Fruit fly (Drosophila melanogaster) whole organism, embryonic: ENCODE measurements around the gene VhaAC39-1.
A peak's percentile ranks its signal among the peaks of the same experiment; 100 is the strongest.

Experiments used
- Blimp-1 ChIP-seq: fragments of 200-800 bp; sonication (Bioruptor generic); optimal IDR thresholded peaks from 3 replicates; lab custom pipeline; 2018; ENCODE audit warnings: missing biosample characterization, missing genetic modification characterization, mild to moderate bottlenecking, moderate library complexity, missing genetic modification reagents
- CG10959 ChIP-seq: fragments of 200-800 bp; sonication (Bioruptor generic); IDR thresholded peaks from 2 replicates; pipeline ENCODE4 v1.3.6; 2022; ENCODE audit warnings: missing biosample characterization, missing genetic modification characterization
- CG12219 ChIP-seq: fragments of 200-800 bp; sonication (Bioruptor generic); optimal IDR thresholded peaks from 3 replicates; lab custom pipeline; 2018; ENCODE audit warnings: missing biosample characterization, mild to moderate bottlenecking, missing genetic modification characterization
- CG12299 ChIP-seq: fragments of 200-800 bp; sonication (Bioruptor generic); optimal IDR thresholded peaks from 2 replicates; lab custom pipeline; 2018; ENCODE audit warnings: missing biosample characterization, mild to moderate bottlenecking, missing genetic modification characterization
- CG14965 ChIP-seq: fragments of 200-800 bp; sonication (Bioruptor generic); optimal IDR thresholded peaks from 2 replicates; lab custom pipeline; 2016; ENCODE audit warnings: missing biosample characterization, missing genetic modification characterization, borderline replicate concordance
- CG15011 ChIP-seq: fragments of 200-800 bp; sonication (Bioruptor generic); optimal IDR thresholded peaks from 3 replicates; lab custom pipeline; 2018; ENCODE audit warnings: missing biosample characterization, mild to moderate bottlenecking, missing genetic modification characterization
- CG17802 ChIP-seq: fragments of 200-800 bp; sonication (Bioruptor generic); optimal IDR thresholded peaks from 2 replicates; lab custom pipeline; 2018; ENCODE audit warnings: missing biosample characterization, mild to moderate bottlenecking, missing genetic modification characterization, moderate library complexity
- CG18262 ChIP-seq: fragments of 200-800 bp; optimal IDR thresholded peaks from 3 replicates; lab custom pipeline; 2019; ENCODE audit warnings: missing biosample characterization, mild to moderate bottlenecking, missing genetic modification characterization, moderate library complexity
- CG2678 ChIP-seq: fragments of 200-800 bp; sonication (Bioruptor generic); optimal IDR thresholded peaks from 3 replicates; lab custom pipeline; 2019; ENCODE audit warnings: missing biosample characterization, mild to moderate bottlenecking, missing genetic modification characterization, moderate library complexity
- CG3163 ChIP-seq: fragments of 200-800 bp; sonication (Bioruptor generic); optimal IDR thresholded peaks from 3 replicates; lab custom pipeline; 2016; ENCODE audit warnings: missing biosample characterization, missing genetic modification characterization
- CG34422 ChIP-seq: fragments of 200-800 bp; sonication (Bioruptor generic); IDR thresholded peaks from 3 replicates; pipeline ENCODE4 v1.3.6; 2022; ENCODE audit warnings: missing biosample characterization, missing genetic modification characterization
- CG4328 ChIP-seq: fragments of 200-800 bp; sonication (Bioruptor generic); optimal IDR thresholded peaks from 3 replicates; lab custom pipeline; 2017; ENCODE audit warnings: missing biosample characterization, missing genetic modification reagents, missing genetic modification characterization
- CG4730 ChIP-seq: fragments of 200-800 bp; sonication (Bioruptor generic); IDR thresholded peaks from 2 replicates; pipeline ENCODE4 v1.3.6; 2022; ENCODE audit warnings: missing biosample characterization, missing genetic modification characterization
- CG4820 ChIP-seq: fragments of 200-800 bp; sonication (Bioruptor generic); optimal IDR thresholded peaks from 3 replicates; lab custom pipeline; 2016; ENCODE audit warnings: missing biosample characterization, missing genetic modification characterization
- CG5245 ChIP-seq: fragments of 200-800 bp; sonication (Bioruptor generic); optimal IDR thresholded peaks from 3 replicates; lab custom pipeline; 2016; ENCODE audit warnings: missing biosample characterization, missing genetic modification characterization
- CG6272 ChIP-seq: fragments of 200-800 bp; sonication (Bioruptor generic); IDR thresholded peaks from 2 replicates; pipeline ENCODE4 v1.3.6; 2022; ENCODE audit warnings: missing biosample characterization, missing genetic modification characterization
- CG6689 ChIP-seq: fragments of 200-800 bp; sonication (Bioruptor generic); IDR thresholded peaks from 2 replicates; pipeline ENCODE4 v1.3.6; 2022; ENCODE audit warnings: missing biosample characterization, missing genetic modification characterization
- CHES-1-like ChIP-seq: fragments of 200-800 bp; sonication (Bioruptor generic); optimal IDR thresholded peaks from 2 replicates; lab custom pipeline; 2016; ENCODE audit warnings: missing biosample characterization, missing genetic modification characterization
- Camta ChIP-seq: fragments of 200-800 bp; sonication (Bioruptor generic); optimal IDR thresholded peaks from 2 replicates; lab custom pipeline; 2016; ENCODE audit warnings: missing biosample characterization, missing genetic modification characterization
- CrebB ChIP-seq: fragments of 200-800 bp; sonication (Bioruptor generic); optimal IDR thresholded peaks from 3 replicates; lab custom pipeline; 2018; ENCODE audit warnings: missing biosample characterization, mild to moderate bottlenecking, missing genetic modification characterization
- Drgx ChIP-seq: fragments of 200-800 bp; sonication (Bioruptor generic); IDR thresholded peaks from 2 replicates; pipeline ENCODE4 v1.3.6; 2022; ENCODE audit warnings: missing biosample characterization, missing genetic modification characterization
- ERR ChIP-seq: fragments of 200-800 bp; sonication (Bioruptor generic); optimal IDR thresholded peaks from 2 replicates; lab custom pipeline; 2016; ENCODE audit warnings: missing biosample characterization, missing genetic modification characterization
- H2.0 ChIP-seq: fragments of 200-800 bp; sonication (Bioruptor generic); IDR thresholded peaks from 2 replicates; pipeline ENCODE4 v1.3.6; 2022; ENCODE audit warnings: missing biosample characterization, missing genetic modification characterization
- HLH3B ChIP-seq: fragments of 200-800 bp; sonication (Bioruptor generic); IDR thresholded peaks from 2 replicates; pipeline ENCODE4 v1.3.6; 2022; ENCODE audit warnings: missing biosample characterization, missing genetic modification characterization
- Hand ChIP-seq: fragments of 200-800 bp; sonication (Bioruptor generic); optimal IDR thresholded peaks from 2 replicates; lab custom pipeline; 2017; ENCODE audit warnings: mild to moderate bottlenecking, missing biosample characterization, missing genetic modification reagents, missing genetic modification characterization
- Hr51 ChIP-seq, 2 experiments: fragments of 200-800 bp; sonication (Bioruptor generic); optimal IDR thresholded peaks; 2 replicates in 1 of 2; 3 replicates in 1 of 2; lab custom pipeline; 2016 to 2018; ENCODE audit warnings: missing biosample characterization in 2 of 2, missing genetic modification characterization in 2 of 2, mild to moderate bottlenecking in 1 of 2, moderate library complexity in 1 of 2
- Hsf ChIP-seq: fragments of 200-800 bp; sonication (Bioruptor generic); optimal IDR thresholded peaks from 3 replicates; lab custom pipeline; 2016; ENCODE audit warnings: missing biosample characterization, missing genetic modification characterization
- Jarid2 ChIP-seq: fragments of 200-800 bp; sonication (Bioruptor generic); optimal IDR thresholded peaks from 3 replicates; lab custom pipeline; 2017; ENCODE audit warnings: mild to moderate bottlenecking, missing biosample characterization, missing genetic modification reagents, missing genetic modification characterization
- Meics ChIP-seq: fragments of 200-800 bp; sonication (Bioruptor generic); optimal IDR thresholded peaks from 2 replicates; lab custom pipeline; 2017; ENCODE audit warnings: missing biosample characterization, mild to moderate bottlenecking, missing genetic modification characterization
- NFAT ChIP-seq: fragments of 200-800 bp; sonication (Bioruptor generic); IDR thresholded peaks from 2 replicates; pipeline ENCODE4 v1.3.6; 2022; ENCODE audit warnings: missing biosample characterization, missing genetic modification characterization
- Nf-YB ChIP-seq: fragments of 200-800 bp; sonication (Bioruptor generic); optimal IDR thresholded peaks from 3 replicates; lab custom pipeline; 2019; ENCODE audit warnings: missing biosample characterization, mild to moderate bottlenecking, missing genetic modification characterization, moderate library complexity
- Poxn ChIP-seq: fragments of 200-800 bp; sonication (Bioruptor generic); IDR thresholded peaks from 2 replicates; pipeline ENCODE4 v1.3.6; 2022; ENCODE audit warnings: missing biosample characterization, missing genetic modification characterization
- Xrp1 ChIP-seq: fragments of 200-800 bp; sonication (Bioruptor generic); IDR thresholded peaks from 2 replicates; pipeline ENCODE4 v1.3.6; 2022; ENCODE audit warnings: missing biosample characterization, missing genetic modification characterization
- abd-A ChIP-seq: fragments of 200-800 bp; sonication (Bioruptor generic); optimal IDR thresholded peaks from 3 replicates; lab custom pipeline; 2019; ENCODE audit warnings: missing biosample characterization, mild to moderate bottlenecking, missing genetic modification characterization, moderate library complexity
- ash1 ChIP-seq: fragments of 200-800 bp; sonication (Bioruptor generic); optimal IDR thresholded peaks from 2 replicates; lab custom pipeline; 2018; ENCODE audit warnings: missing biosample characterization, mild to moderate bottlenecking, missing genetic modification characterization
- az2 ChIP-seq: fragments of 200-800 bp; sonication (Bioruptor generic); optimal IDR thresholded peaks from 3 replicates; lab custom pipeline; 2016; ENCODE audit warnings: missing biosample characterization, missing genetic modification characterization
- dati ChIP-seq: fragments of 200-800 bp; sonication (Bioruptor generic); IDR thresholded peaks from 2 replicates; pipeline ENCODE4 v1.3.6; 2022; ENCODE audit warnings: missing biosample characterization, missing genetic modification characterization
- dm ChIP-seq: fragments of 200-800 bp; sonication (Bioruptor generic); optimal IDR thresholded peaks from 3 replicates; lab custom pipeline; 2016; ENCODE audit warnings: missing biosample characterization, missing genetic modification characterization
- dmrt99B ChIP-seq: fragments of 200-800 bp; sonication (Bioruptor generic); optimal IDR thresholded peaks from 2 replicates; lab custom pipeline; 2018; ENCODE audit warnings: missing biosample characterization, mild to moderate bottlenecking, missing genetic modification characterization, moderate library complexity
- fd102C ChIP-seq: fragments of 200-800 bp; sonication (Bioruptor generic); optimal IDR thresholded peaks from 2 replicates; lab custom pipeline; 2018; ENCODE audit warnings: missing biosample characterization, mild to moderate bottlenecking, missing genetic modification characterization, moderate library complexity
- mld ChIP-seq: fragments of 200-800 bp; sonication (Bioruptor generic); IDR thresholded peaks from 3 replicates; pipeline ENCODE4 v1.3.6; 2022; ENCODE audit warnings: missing biosample characterization, missing genetic modification characterization; ENCODE audit not compliant: partially characterized antibody
- nerfin-1 ChIP-seq: fragments of 200-800 bp; sonication (Bioruptor generic); optimal IDR thresholded peaks from 3 replicates; lab custom pipeline; 2019; ENCODE audit warnings: missing biosample characterization, mild to moderate bottlenecking, missing genetic modification characterization, moderate library complexity
- nmo ChIP-seq: fragments of 200-800 bp; sonication (Bioruptor generic); optimal IDR thresholded peaks from 2 replicates; lab custom pipeline; 2018; ENCODE audit warnings: missing biosample characterization, mild to moderate bottlenecking, missing genetic modification characterization, moderate library complexity
- ranshi ChIP-seq: fragments of 200-800 bp; sonication (Bioruptor generic); IDR thresholded peaks from 2 replicates; pipeline ENCODE4 v1.3.6; 2022; ENCODE audit warnings: missing biosample characterization, missing genetic modification characterization
- sd ChIP-seq: fragments of 200-800 bp; sonication (Bioruptor generic); optimal IDR thresholded peaks from 3 replicates; lab custom pipeline; 2018; ENCODE audit warnings: missing biosample characterization, mild to moderate bottlenecking, missing genetic modification characterization, moderate library complexity
- slbo ChIP-seq: fragments of 200-800 bp; sonication (Bioruptor generic); IDR thresholded peaks from 2 replicates; pipeline ENCODE4 v1.3.6; 2022; ENCODE audit warnings: missing biosample characterization, missing genetic modification characterization
- slp2 ChIP-seq: fragments of 200-800 bp; sonication (Bioruptor generic); optimal IDR thresholded peaks from 2 replicates; lab custom pipeline; 2016; ENCODE audit warnings: missing biosample characterization, missing genetic modification characterization
- tx ChIP-seq: fragments of 200-800 bp; sonication (Bioruptor generic); optimal IDR thresholded peaks from 2 replicates; lab custom pipeline; 2016; ENCODE audit warnings: missing biosample characterization, missing genetic modification characterization
- wor ChIP-seq: fragments of 200-800 bp; sonication (Bioruptor generic); IDR thresholded peaks from 2 replicates; pipeline ENCODE4 v1.3.6; 2022; ENCODE audit warnings: missing biosample characterization, missing genetic modification characterization
- zf30C ChIP-seq: fragments of 200-800 bp; sonication (Bioruptor generic); optimal IDR thresholded peaks from 3 replicates; lab custom pipeline; 2018; ENCODE audit warnings: missing biosample characterization, mild to moderate bottlenecking, missing genetic modification characterization

VhaAC39-1 gene

DNA sequence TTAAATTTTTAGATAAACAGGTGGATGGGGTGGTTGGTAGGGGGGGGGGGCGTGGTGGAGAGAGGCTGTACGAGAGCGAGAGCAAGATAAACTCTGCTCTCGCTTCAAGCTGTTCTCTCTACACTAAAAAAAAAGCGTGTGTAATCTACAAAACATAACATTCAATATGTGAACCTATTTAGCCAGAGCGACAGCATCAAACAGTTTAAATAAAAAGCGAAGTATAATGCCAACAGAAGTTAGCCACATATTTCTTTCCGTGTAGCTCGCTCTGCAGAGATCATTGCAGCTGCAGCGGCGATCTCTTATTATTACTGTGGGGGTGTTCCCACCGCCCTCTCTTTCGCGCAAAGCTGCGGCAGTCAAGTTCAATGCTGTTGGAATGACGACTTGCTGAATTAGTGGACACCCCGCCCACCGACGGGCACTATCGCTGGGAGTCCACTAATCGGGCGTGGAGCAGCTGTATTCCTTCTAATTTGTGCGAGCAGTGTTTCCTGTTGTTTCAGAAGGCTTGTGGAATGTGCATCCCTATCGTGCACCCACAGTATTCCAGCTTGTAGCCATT, 12.0 kb upstream of the VhaAC39-1 start, which contains the start of gene CG2930 (continued):
- TF ChIP-seq CG34422 (GFP tag; lab: Robert Waterston, UW) (peak; percentile 92), Meics (GFP tag; lab: Kevin White, UChicago) (peak; percentile 69), CG12299 (tag; lab: Kevin White, UChicago) (peak; percentile 17), ERR (GFP tag; lab: Kevin White, UChicago) (peak; percentile 56), Jarid2 (peak; percentile 61), CG4730 (GFP tag; lab: Robert Waterston, UW) (peak; percentile 83), CG5245 (GFP tag; lab: Kevin White, UChicago) (peak; percentile 91), dmrt99B (peak; percentile 86), ash1 (no peak), dati (peak; percentile 77), CG15011 (GFP tag; lab: Kevin White, UChicago) (peak; percentile 54), CG10959 (GFP tag; lab: Robert Waterston, UW) (peak; percentile 90), CG4328 (no peak), CG14965 (GFP tag; lab: Kevin White, UChicago) (peak; percentile 29), H2.0 (peak; percentile 87), CG3163 (GFP tag; lab: Kevin White, UChicago) (peak; percentile 63), zf30C (GFP tag; lab: Kevin White, UChicago) (peak; percentile 48), Hand (GFP tag; lab: Kevin White, UChicago) (no peak), CG2678 (peak; percentile 82), Blimp-1 (GFP tag; lab: Kevin White, UChicago) (peak; percentile 86), Camta (peak; percentile 73), slbo (peak; percentile 85), fd102C (peak; percentile 13), Xrp1 (GFP tag; lab: Robert Waterston, UW) (peak; percentile 93), CG6272 (peak; percentile 71), Hr51 (GFP tag; optimal IDR thresholded peaks at IDR 0.05; lab: Kevin White, UChicago) (peak; percentile 31 to 82), CG18262 (peak; percentile 82), nmo (peak; percentile 86), sd (no peak), Poxn (no peak), Nf-YB (GFP tag; lab: Kevin White, UChicago) (peak; percentile 50), tx (peak; percentile 69), dm (GFP tag; lab: Kevin White, UChicago) (peak; percentile 64), CG6689 (GFP tag; lab: Robert Waterston, UW) (peak; percentile 85), nerfin-1 (tag; lab: Kevin White, UChicago) (peak; percentile 67), CG12219 (GFP tag; lab: Kevin White, UChicago) (peak; percentile 87), Hsf (GFP tag; lab: Kevin White, UChicago) (peak; percentile 83), wor (GFP tag; lab: Robert Waterston, UW) (peak; percentile 85), az2 (GFP tag; lab: Kevin White, UChicago) (peak; percentile 87), HLH3B (GFP tag; lab: Robert Waterston, UW) (peak; percentile 94), Drgx (GFP tag; lab: Robert Waterston, UW) (peak; percentile 97), abd-A (tag; lab: Kevin White, UChicago) (no peak), ranshi (GFP tag; lab: Robert Waterston, UW) (peak; percentile 83), CG4820 (GFP tag; lab: Kevin White, UChicago) (peak; percentile 86), CrebB (tag; lab: Kevin White, UChicago) (peak; percentile 63), CG17802 (tag; lab: Kevin White, UChicago) (peak; percentile 80), NFAT (peak; percentile 60), slp2 (GFP tag; lab: Kevin White, UChicago) (peak; percentile 77), CHES-1-like (peak; percentile 56), mld (no peak)
